Worm (Caenorhabditis elegans): ENCODE results near the gene T19B10.12.

DNA sequence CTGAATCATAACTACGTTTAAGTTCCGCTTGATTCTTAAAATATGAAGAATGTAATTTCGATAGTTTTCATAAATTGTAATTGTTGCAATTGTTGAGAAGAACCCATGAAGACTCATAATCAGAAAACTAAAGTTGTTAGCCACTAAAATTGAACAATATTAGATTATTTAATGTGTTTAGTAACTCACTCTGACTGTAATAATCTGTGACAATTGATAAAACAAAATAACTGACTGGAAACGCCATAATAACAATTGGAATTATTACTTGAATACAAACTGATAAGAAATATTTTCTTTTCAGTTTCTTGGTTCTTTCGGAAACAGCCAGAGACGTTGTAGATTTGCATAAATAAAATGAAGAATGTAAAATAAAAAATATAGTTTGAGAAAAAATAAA is 48.6 kb downstream of the T19B10.12 start:
- TF ChIP-seq ama-1 (optimal IDR thresholded peaks at IDR 0.05): no peak
- no peak for TF ChIP-seq aly-1 (tag; optimal IDR thresholded peaks at IDR 0.05)
- no peak for TF ChIP-seq flt-1 (GFP tag; IDR thresholded peaks at IDR 0.05)
- TF ChIP-seq hnd-1 (tag; optimal IDR thresholded peaks at IDR 0.05): no peak
- TF ChIP-seq ets-7 (tag; optimal IDR thresholded peaks at IDR 0.05): no peak
- no peak for TF ChIP-seq hmbx-1 (tag; optimal IDR thresholded peaks at IDR 0.05)
- TF ChIP-seq tbx-37 (GFP tag; conservative IDR thresholded peaks at IDR 0.05): no peak
- TF ChIP-seq tra-4 (tag; optimal IDR thresholded peaks at IDR 0.05): no peak
- no peak for TF ChIP-seq sea-1 (GFP tag; conservative IDR thresholded peaks at IDR 0.05)
- no peak for TF ChIP-seq ceh-13 (GFP tag; optimal IDR thresholded peaks at IDR 0.05)
- TF ChIP-seq tbx-11 (GFP tag; IDR thresholded peaks at IDR 0.05): no peak
- no peak for TF ChIP-seq B0310.2 (tag; optimal IDR thresholded peaks at IDR 0.05)
- TF ChIP-seq pes-1 (GFP tag; IDR thresholded peaks at IDR 0.05): no peak
- no peak for TF ChIP-seq F13C5.2 (tag; optimal IDR thresholded peaks at IDR 0.05)
